Fruit fly (Drosophila melanogaster) whole organism, wandering third instar larva: ENCODE data around the gene CG44006.

ENCODE experiments used
- Abd-B ChIP-seq: fragments of >200 bp; optimal IDR thresholded peaks from 2 replicates; lab custom pipeline; 2017; ENCODE audit warnings: missing biosample characterization, missing genetic modification characterization
- CG32264 ChIP-seq: fragments of 200-800 bp; sonication (Bioruptor generic); optimal IDR thresholded peaks from 2 replicates; lab custom pipeline; 2016; ENCODE audit warnings: missing biosample characterization, missing genetic modification characterization
- CG9705 ChIP-seq: fragments of 200-800 bp; sonication (Bioruptor generic); optimal IDR thresholded peaks from 2 replicates; lab custom pipeline; 2018; ENCODE audit warnings: missing biosample characterization, mild to moderate bottlenecking, missing genetic modification characterization
- Dfd ChIP-seq: fragments of >200 bp; optimal IDR thresholded peaks from 2 replicates; lab custom pipeline; 2017; ENCODE audit warnings: missing biosample characterization, missing genetic modification characterization
- GATAd ChIP-seq: sonication (Bioruptor generic); optimal IDR thresholded peaks from 2 replicates; lab custom pipeline; 2016; ENCODE audit warnings: missing biosample characterization, missing genetic modification characterization
- Hnf4 ChIP-seq: fragments of 200-800 bp; sonication (Bioruptor generic); optimal IDR thresholded peaks from 2 replicates; lab custom pipeline; 2016; ENCODE audit warnings: missing biosample characterization, mild to moderate bottlenecking, missing genetic modification characterization
- Jra ChIP-seq: sonication (Bioruptor generic); optimal IDR thresholded peaks from 2 replicates; lab custom pipeline; 2016; ENCODE audit warnings: missing biosample characterization, missing genetic modification characterization
- Mio ChIP-seq: sonication (Bioruptor generic); optimal IDR thresholded peaks from 2 replicates; lab custom pipeline; 2016; ENCODE audit warnings: missing biosample characterization, missing genetic modification characterization
- Myc ChIP-seq: fragments of >200 bp; optimal IDR thresholded peaks from 2 replicates; lab custom pipeline; 2017
- N ChIP-seq: fragments of >200 bp; optimal IDR thresholded peaks from 2 replicates; lab custom pipeline; 2018; ENCODE audit warnings: missing biosample characterization, missing external identifiers, missing genetic modification characterization
- OdsH ChIP-seq: fragments of 200-800 bp; sonication (Bioruptor generic); optimal IDR thresholded peaks from 2 replicates; lab custom pipeline; 2016; ENCODE audit warnings: missing biosample characterization, mild to moderate bottlenecking, missing genetic modification characterization
- Rel ChIP-seq, 2 experiments: fragments of 200-800 bp; sonication (Bioruptor generic) in 1 of 2; optimal IDR thresholded peaks; 2 replicates in 1 of 2; 3 replicates in 1 of 2; lab custom pipeline; 2016 to 2019; ENCODE audit warnings: mild to moderate bottlenecking in 2 of 2, missing biosample characterization in 2 of 2, missing genetic modification characterization in 2 of 2, moderate library complexity in 1 of 2
- Vsx2 ChIP-seq: fragments of 200-300, 225-300 bp; sonication (Bioruptor generic); optimal IDR thresholded peaks from 2 replicates; lab custom pipeline; 2018; ENCODE audit warnings: missing biosample characterization, missing genetic modification characterization; ENCODE audit not compliant: partially characterized antibody
- br ChIP-seq: fragments of 200-800 bp; sonication (Bioruptor generic); optimal IDR thresholded peaks from 2 replicates; lab custom pipeline; 2016; ENCODE audit warnings: missing biosample characterization, missing genetic modification characterization
- brk ChIP-seq: fragments of 200-800 bp; sonication (Bioruptor generic); optimal IDR thresholded peaks from 2 replicates; lab custom pipeline; 2016; ENCODE audit warnings: missing biosample characterization, mild to moderate bottlenecking, missing genetic modification characterization
- dl ChIP-seq, 2 experiments: fragments of 175-275, 200-275 bp in 1 of 2; fragments of 200-275 bp in 1 of 2; sonication (Bioruptor generic); optimal IDR thresholded peaks; lab custom pipeline; 2018; ENCODE audit warnings: mild to moderate bottlenecking in 2 of 2, missing biosample characterization in 2 of 2, missing genetic modification characterization in 2 of 2, moderate library complexity in 2 of 2; ENCODE audit not compliant: partially characterized antibody in 2 of 2, insufficient read depth in 1 of 2
- dmrt93B ChIP-seq: fragments of 200-800 bp; sonication (Bioruptor generic); optimal IDR thresholded peaks from 2 replicates; lab custom pipeline; 2018; ENCODE audit warnings: missing biosample characterization, mild to moderate bottlenecking, missing genetic modification characterization
- dsf ChIP-seq: sonication (Bioruptor generic); optimal IDR thresholded peaks from 2 replicates; lab custom pipeline; 2016; ENCODE audit warnings: missing biosample characterization, missing genetic modification characterization, borderline replicate concordance
- ey ChIP-seq: fragments of 200-800 bp; sonication (Bioruptor generic); optimal IDR thresholded peaks from 2 replicates; lab custom pipeline; 2016; ENCODE audit warnings: missing biosample characterization, missing genetic modification characterization
- fru ChIP-seq: fragments of 200-800 bp; sonication (Bioruptor generic); optimal IDR thresholded peaks from 3 replicates; lab custom pipeline; 2016; ENCODE audit warnings: missing biosample characterization, mild to moderate bottlenecking, missing genetic modification characterization
- h ChIP-seq: fragments of 200-800 bp; sonication (Bioruptor generic); optimal IDR thresholded peaks from 3 replicates; lab custom pipeline; 2016; ENCODE audit warnings: missing biosample characterization, mild to moderate bottlenecking, missing genetic modification characterization
- jim ChIP-seq: fragments of 175-275, 200-325 bp; sonication (Bioruptor generic); optimal IDR thresholded peaks from 2 replicates; lab custom pipeline; 2016; ENCODE audit warnings: missing biosample characterization, mild to moderate bottlenecking, missing genetic modification characterization
- lola ChIP-seq: fragments of >200 bp; optimal IDR thresholded peaks from 2 replicates; lab custom pipeline; 2017; ENCODE audit warnings: missing biosample characterization, missing genetic modification characterization
- psq ChIP-seq: fragments of 200-800 bp; sonication (Bioruptor generic); optimal IDR thresholded peaks from 3 replicates; lab custom pipeline; 2017; ENCODE audit warnings: missing biosample characterization, mild to moderate bottlenecking, missing genetic modification characterization, moderate library complexity
- rgr ChIP-seq: fragments of 200-800 bp; sonication (Bioruptor generic); optimal IDR thresholded peaks from 3 replicates; lab custom pipeline; 2016; ENCODE audit warnings: missing biosample characterization, mild to moderate bottlenecking, missing genetic modification characterization
- sage ChIP-seq: fragments of 200-800 bp; sonication (Bioruptor generic); optimal IDR thresholded peaks from 2 replicates; lab custom pipeline; 2016; ENCODE audit warnings: missing biosample characterization, mild to moderate bottlenecking, missing genetic modification characterization
- tai ChIP-seq: sonication (Bioruptor generic); optimal IDR thresholded peaks from 2 replicates; lab custom pipeline; 2016; ENCODE audit warnings: missing biosample characterization, missing genetic modification characterization
- usp ChIP-seq: fragments of >200 bp; optimal IDR thresholded peaks from 2 replicates; lab custom pipeline; 2017; ENCODE audit warnings: missing biosample characterization, missing genetic modification characterization
- woc ChIP-seq: sonication (Bioruptor generic); optimal IDR thresholded peaks from 2 replicates; lab custom pipeline; 2016; ENCODE audit warnings: missing biosample characterization, mild to moderate bottlenecking, missing genetic modification characterization

CG44006 gene

DNA sequence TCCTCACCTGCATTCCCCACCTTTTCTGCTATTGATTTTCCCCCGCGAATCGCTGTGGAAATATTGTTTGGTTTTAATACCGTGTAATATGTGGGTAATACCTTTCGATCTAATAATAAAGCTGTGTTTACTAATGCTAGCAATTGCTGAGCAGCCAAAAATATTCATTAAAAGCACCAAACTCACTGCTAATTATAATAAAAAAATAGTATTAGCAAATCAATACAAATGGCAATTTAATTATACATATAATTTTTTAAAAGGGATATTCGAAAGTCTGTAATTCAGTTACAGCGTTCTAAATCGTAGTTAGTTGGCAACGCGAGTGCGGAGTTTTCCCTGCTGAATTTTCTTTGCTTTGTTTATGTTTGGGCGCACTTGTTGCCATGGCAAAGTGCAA, 23.9 kb upstream of the CG44006 start:
- TF ChIP-seq fru (GFP tag; lab: Kevin White, UChicago) = no peak
- no peak for TF ChIP-seq Abd-B (GFP tag; lab: Kevin White, UChicago)
- TF ChIP-seq CG9705 (GFP tag; lab: Kevin White, UChicago) = no peak
- TF ChIP-seq Jra (GFP tag; lab: Kevin White, UChicago) = no peak
- no peak for TF ChIP-seq CG32264 (GFP tag; lab: Kevin White, UChicago)
- no peak for TF ChIP-seq OdsH (GFP tag; lab: Kevin White, UChicago)
- TF ChIP-seq Vsx2 (GFP tag; lab: Kevin White, UChicago) = no peak
- TF ChIP-seq dl (GFP tag; optimal IDR thresholded peaks at IDR 0.05; lab: Kevin White, UChicago; ENCODE audit: insufficient read depth in 1 of 2, partially characterized antibody in 2 of 2) = no peak
- no peak for TF ChIP-seq Hnf4 (GFP tag; lab: Kevin White, UChicago)
- TF ChIP-seq ey (GFP tag; lab: Kevin White, UChicago) = no peak
- no peak for TF ChIP-seq Dfd (GFP tag; lab: Kevin White, UChicago)
- no peak for TF ChIP-seq Myc (lab: Kevin White, UChicago)
- no peak for TF ChIP-seq dmrt93B (GFP tag; lab: Kevin White, UChicago)
- TF ChIP-seq h (GFP tag; lab: Kevin White, UChicago) = no peak
- TF ChIP-seq brk (GFP tag; lab: Kevin White, UChicago) = no peak
- no peak for TF ChIP-seq rgr
- TF ChIP-seq jim (GFP tag; lab: Kevin White, UChicago) = no peak
- no peak for TF ChIP-seq usp (GFP tag; lab: Kevin White, UChicago)
- TF ChIP-seq GATAd (GFP tag; lab: Kevin White, UChicago) = no peak
- TF ChIP-seq, all 38 proteins: peak for 0

dm6 chr3L:18088027-18088426, 18.1 kb upstream of the CG44006 start:
- peak; percentile 43 for TF ChIP-seq Myc (lab: Kevin White, UChicago)
- no peak for TF ChIP-seq brk (GFP tag; lab: Kevin White, UChicago)
- peak; percentile 88 for TF ChIP-seq N
- TF ChIP-seq, all 38 proteins: peak for 2

dm6 chr3L:18086754-18087685, 17.1 kb upstream of the CG44006 start, which contains the start of gene CG34253:
TSS of gene CG34253 (minus strand) at chr3L:18087320.
- TF ChIP-seq Rel (GFP tag; optimal IDR thresholded peaks at IDR 0.05; lab: Kevin White, UChicago) = no peak
- TF ChIP-seq Rel (tag; optimal IDR thresholded peaks at IDR 0.05; lab: Kevin White, UChicago) = peak; percentile 79
- no peak for TF ChIP-seq ey (GFP tag; lab: Kevin White, UChicago)
- TF ChIP-seq rgr = peak; percentile 6
- TF ChIP-seq, all 38 proteins: peak for 2

DNA sequence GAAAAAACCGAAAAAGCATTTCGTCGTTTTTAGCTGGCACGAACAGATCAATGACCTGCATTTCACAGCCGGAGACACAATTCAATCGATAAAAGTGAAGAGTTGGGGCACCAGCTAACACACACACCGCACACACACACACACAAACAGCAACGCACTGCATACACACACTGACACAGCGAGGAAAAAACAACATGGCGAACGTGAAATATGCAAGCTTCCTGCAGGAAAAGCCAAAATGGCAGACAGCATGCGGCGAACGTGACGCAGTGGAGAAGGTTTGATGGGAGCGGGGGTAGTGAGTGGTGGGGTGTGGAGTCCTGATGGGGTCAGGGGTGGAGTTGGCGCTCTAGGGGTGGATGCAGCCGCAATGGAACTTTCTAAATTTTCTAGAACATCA, 14.0 kb upstream of the CG44006 start:
- TF ChIP-seq Rel (GFP tag; optimal IDR thresholded peaks at IDR 0.05; lab: Kevin White, UChicago) (no peak), Rel (tag; optimal IDR thresholded peaks at IDR 0.05; lab: Kevin White, UChicago) (no peak), dmrt93B (GFP tag; lab: Kevin White, UChicago) (no peak)

- no peak for TF ChIP-seq woc
- no peak for TF ChIP-seq dsf (GFP tag; lab: Kevin White, UChicago)
- TF ChIP-seq OdsH (GFP tag; lab: Kevin White, UChicago) = no peak
- TF ChIP-seq CG9705 (GFP tag; lab: Kevin White, UChicago) = no peak
- no peak for TF ChIP-seq dmrt93B (GFP tag; lab: Kevin White, UChicago)
- TF ChIP-seq fru (GFP tag; lab: Kevin White, UChicago) = no peak
- TF ChIP-seq N = no peak
- TF ChIP-seq rgr = no peak
- no peak for TF ChIP-seq tai
- no peak for TF ChIP-seq Jra (GFP tag; lab: Kevin White, UChicago)
- no peak for TF ChIP-seq br (GFP tag; lab: Kevin White, UChicago)
- no peak for TF ChIP-seq lola (GFP tag; lab: Kevin White, UChicago)
- TF ChIP-seq Myc (lab: Kevin White, UChicago) = no peak
- no peak for TF ChIP-seq Mio (GFP tag; lab: Kevin White, UChicago)
- no peak for TF ChIP-seq h (GFP tag; lab: Kevin White, UChicago)
- no peak for TF ChIP-seq Dfd (GFP tag; lab: Kevin White, UChicago)
- no peak for TF ChIP-seq sage (GFP tag; lab: Kevin White, UChicago)
- no peak for TF ChIP-seq psq (GFP tag; lab: Kevin White, UChicago)
- no peak for TF ChIP-seq ey (GFP tag; lab: Kevin White, UChicago)
- TF ChIP-seq GATAd (GFP tag; lab: Kevin White, UChicago) = no peak
Observed at dm6 chr3L:18083402-18083801, 13.5 kb upstream of the CG44006 start.
